Fruit fly (Drosophila melanogaster) whole organism, embryonic: ENCODE results near the gene CG17839.

Source experiments
- B-H1 ChIP-seq: fragments of 200-800 bp; sonication (Bioruptor generic); IDR thresholded peaks from 3 replicates; pipeline ENCODE4 v1.3.6; 2022; ENCODE audit warnings: missing biosample characterization, missing genetic modification characterization
- CG10147 ChIP-seq: fragments of 200-800 bp; sonication (Bioruptor generic); optimal IDR thresholded peaks from 2 replicates; lab custom pipeline; 2019; ENCODE audit warnings: missing biosample characterization, mild to moderate bottlenecking, missing genetic modification characterization, moderate library complexity
- CG11247 ChIP-seq: fragments of 200-800 bp; sonication (Bioruptor generic); IDR thresholded peaks from 2 replicates; pipeline ENCODE4 v1.3.6; 2022; ENCODE audit warnings: missing biosample characterization, missing genetic modification characterization
- CG11723 ChIP-seq: fragments of 200-800 bp; sonication (Bioruptor generic); optimal IDR thresholded peaks from 2 replicates; lab custom pipeline; 2017; ENCODE audit warnings: missing biosample characterization, mild to moderate bottlenecking, missing genetic modification characterization
- CG12155 ChIP-seq: fragments of 200-800 bp; sonication (Bioruptor generic); optimal IDR thresholded peaks from 3 replicates; lab custom pipeline; 2016; ENCODE audit warnings: missing biosample characterization, missing genetic modification characterization
- CG14860 ChIP-seq: fragments of 200-800 bp; sonication (Bioruptor generic); IDR thresholded peaks from 3 replicates; pipeline ENCODE4 v1.3.6; 2022; ENCODE audit warnings: missing biosample characterization, missing genetic modification characterization; ENCODE audit not compliant: partially characterized antibody
- CG15479 ChIP-seq: fragments of 200-800 bp; sonication (Bioruptor generic); optimal IDR thresholded peaks from 3 replicates; lab custom pipeline; 2019; ENCODE audit warnings: missing biosample characterization, mild to moderate bottlenecking, missing genetic modification characterization, moderate library complexity
- CG15601 ChIP-seq: fragments of 200-800 bp; sonication (Bioruptor generic); optimal IDR thresholded peaks from 3 replicates; lab custom pipeline; 2019; ENCODE audit warnings: missing biosample characterization, mild to moderate bottlenecking, missing genetic modification characterization, moderate library complexity
- CG16779 ChIP-seq: fragments of 200-800 bp; sonication (Bioruptor generic); IDR thresholded peaks from 2 replicates; pipeline ENCODE4 v1.3.6; 2022; ENCODE audit warnings: missing biosample characterization, missing genetic modification characterization
- CG1832 ChIP-seq: fragments of 200-800 bp; sonication (Bioruptor generic); optimal IDR thresholded peaks from 2 replicates; lab custom pipeline; 2017; ENCODE audit warnings: missing biosample characterization, mild to moderate bottlenecking, missing genetic modification characterization, inconsistent platforms
- CG30403 ChIP-seq: fragments of 200-800 bp; sonication (Bioruptor generic); optimal IDR thresholded peaks from 3 replicates; lab custom pipeline; 2016; ENCODE audit warnings: missing biosample characterization, missing genetic modification characterization
- CG32767 ChIP-seq: fragments of 200-800 bp; sonication (Bioruptor generic); IDR thresholded peaks from 2 replicates; pipeline ENCODE4 v1.3.6; 2022; ENCODE audit warnings: missing biosample characterization, missing genetic modification characterization
- CG33213 ChIP-seq: fragments of 200-800 bp; sonication (Bioruptor generic); optimal IDR thresholded peaks from 3 replicates; lab custom pipeline; 2016; ENCODE audit warnings: missing biosample characterization, missing genetic modification characterization
- CG3407 ChIP-seq: fragments of 200-800 bp; sonication (Bioruptor generic); optimal IDR thresholded peaks from 2 replicates; lab custom pipeline; 2018; ENCODE audit warnings: missing biosample characterization, mild to moderate bottlenecking, missing genetic modification characterization
- CG6765 ChIP-seq: fragments of 200-800 bp; sonication (Bioruptor generic); optimal IDR thresholded peaks from 3 replicates; lab custom pipeline; 2017; ENCODE audit warnings: missing biosample characterization, mild to moderate bottlenecking, missing genetic modification characterization
- CG7271 ChIP-seq: fragments of 200-800 bp; sonication (Bioruptor generic); optimal IDR thresholded peaks from 2 replicates; lab custom pipeline; 2018; ENCODE audit warnings: missing biosample characterization, mild to moderate bottlenecking, missing genetic modification characterization, moderate library complexity
- CG7357 ChIP-seq: fragments of 200-800 bp; sonication (Bioruptor generic); IDR thresholded peaks from 3 replicates; pipeline ENCODE4 v1.3.6; 2022; ENCODE audit warnings: missing biosample characterization, missing genetic modification characterization
- CG7556 ChIP-seq: fragments of 200-800 bp; sonication (Bioruptor generic); optimal IDR thresholded peaks from 2 replicates; lab custom pipeline; 2017; ENCODE audit warnings: missing biosample characterization, mild to moderate bottlenecking, missing genetic modification characterization
- CG7745 ChIP-seq: fragments of 200-800 bp; sonication (Bioruptor generic); optimal IDR thresholded peaks from 2 replicates; lab custom pipeline; 2018; ENCODE audit warnings: missing biosample characterization, mild to moderate bottlenecking, missing genetic modification characterization, moderate library complexity
- CG8290 ChIP-seq, 3 experiments: fragments of 200-800 bp; sonication (Bioruptor generic); optimal IDR thresholded peaks; 2 replicates each; lab custom pipeline; 2016 to 2019; ENCODE audit warnings: missing biosample characterization in 3 of 3, missing genetic modification characterization in 3 of 3, mild to moderate bottlenecking in 2 of 3, moderate library complexity in 1 of 3
- CG8359 ChIP-seq: fragments of 200-800 bp; sonication (Bioruptor generic); optimal IDR thresholded peaks from 2 replicates; lab custom pipeline; 2017; ENCODE audit warnings: missing biosample characterization, mild to moderate bottlenecking, missing genetic modification characterization, borderline replicate concordance
- CG9876 ChIP-seq: fragments of 200-800 bp; sonication (Bioruptor generic); optimal IDR thresholded peaks from 2 replicates; lab custom pipeline; 2016; ENCODE audit warnings: missing biosample characterization, missing genetic modification characterization
- Chrac-16 ChIP-seq: fragments of 200-800 bp; sonication (Bioruptor generic); optimal IDR thresholded peaks from 3 replicates; lab custom pipeline; 2016; ENCODE audit warnings: missing biosample characterization, missing genetic modification characterization
- D19A ChIP-seq: fragments of 200-800 bp; optimal IDR thresholded peaks from 3 replicates; lab custom pipeline; 2019; ENCODE audit warnings: missing biosample characterization, mild to moderate bottlenecking, missing genetic modification characterization, moderate library complexity
- Dfd ChIP-seq, 2 experiments: fragments of >200 bp; optimal IDR thresholded peaks; 2 replicates each; lab custom pipeline; 2017; ENCODE audit warnings: missing biosample characterization in 2 of 2, missing genetic modification characterization in 2 of 2
- Dll ChIP-seq: fragments of 200-800 bp; sonication (Bioruptor generic); IDR thresholded peaks from 4 replicates; pipeline ENCODE4 v1.3.6; 2022; ENCODE audit warnings: missing biosample characterization, missing genetic modification characterization; ENCODE audit not compliant: partially characterized antibody
- Hmx ChIP-seq: fragments of 200-800 bp; sonication (Bioruptor generic); optimal IDR thresholded peaks from 2 replicates; lab custom pipeline; 2016; ENCODE audit warnings: missing biosample characterization, missing genetic modification characterization
- Hr78 ChIP-seq, 2 experiments: fragments of 200-800 bp in 1 of 2; fragments of >200 bp in 1 of 2; sonication (Bioruptor generic) in 1 of 2; optimal IDR thresholded peaks; 2 replicates each; lab custom pipeline; 2017 to 2019; ENCODE audit warnings: missing biosample characterization in 2 of 2, missing genetic modification characterization in 2 of 2, mild to moderate bottlenecking in 1 of 2, moderate library complexity in 1 of 2
- MBD-R2 ChIP-seq: fragments of 200-800 bp; sonication (Bioruptor generic); IDR thresholded peaks from 2 replicates; pipeline ENCODE4 v1.3.6; 2022; ENCODE audit warnings: missing biosample characterization, missing genetic modification characterization
- Meics ChIP-seq: fragments of 200-800 bp; sonication (Bioruptor generic); optimal IDR thresholded peaks from 2 replicates; lab custom pipeline; 2017; ENCODE audit warnings: missing biosample characterization, mild to moderate bottlenecking, missing genetic modification characterization
- Mrtf ChIP-seq: fragments of 200-800 bp; sonication (Bioruptor generic); IDR thresholded peaks from 3 replicates; pipeline ENCODE4 v1.3.6; 2022; ENCODE audit warnings: missing biosample characterization, missing genetic modification characterization
- Side ChIP-seq: fragments of 200-800 bp; sonication (Bioruptor generic); optimal IDR thresholded peaks from 2 replicates; lab custom pipeline; 2016; ENCODE audit warnings: missing biosample characterization, missing genetic modification characterization
- Spps ChIP-seq: fragments of 200-800 bp; sonication (Bioruptor generic); optimal IDR thresholded peaks from 2 replicates; lab custom pipeline; 2018; ENCODE audit warnings: missing biosample characterization, mild to moderate bottlenecking, missing genetic modification characterization
- cas ChIP-seq: fragments of 200-800 bp; sonication (Bioruptor generic); IDR thresholded peaks from 2 replicates; pipeline ENCODE4 v1.3.6; 2022; ENCODE audit warnings: missing biosample characterization, missing genetic modification characterization
- da ChIP-seq: fragments of 200-800 bp; sonication (Bioruptor generic); optimal IDR thresholded peaks from 2 replicates; lab custom pipeline; 2016; ENCODE audit warnings: missing biosample characterization, missing genetic modification characterization
- en ChIP-seq: fragments of 200-800 bp; sonication (Bioruptor generic); optimal IDR thresholded peaks from 2 replicates; lab custom pipeline; 2016; ENCODE audit warnings: missing biosample characterization, missing genetic modification characterization
- fu2 ChIP-seq: fragments of 200-800 bp; sonication (Bioruptor generic); optimal IDR thresholded peaks from 2 replicates; lab custom pipeline; 2016; ENCODE audit warnings: missing biosample characterization, missing genetic modification characterization
- jigr1 ChIP-seq: fragments of 200-800 bp; sonication (Bioruptor generic); IDR thresholded peaks from 3 replicates; pipeline ENCODE4 v1.3.6; 2022; ENCODE audit warnings: missing biosample characterization, missing genetic modification characterization
- kah ChIP-seq: fragments of 200-800 bp; sonication (Bioruptor generic); optimal IDR thresholded peaks from 2 replicates; lab custom pipeline; 2018; ENCODE audit warnings: missing biosample characterization, mild to moderate bottlenecking, missing genetic modification characterization
- luna ChIP-seq: fragments of 200-800 bp; sonication (Bioruptor generic); optimal IDR thresholded peaks from 2 replicates; lab custom pipeline; 2016; ENCODE audit warnings: missing biosample characterization, missing genetic modification characterization
- nau ChIP-seq: fragments of 200-800 bp; sonication (Bioruptor generic); optimal IDR thresholded peaks from 3 replicates; lab custom pipeline; 2017; ENCODE audit warnings: missing biosample characterization, mild to moderate bottlenecking, missing genetic modification characterization, missing genetic modification reagents
- nom ChIP-seq: fragments of 200-800 bp; sonication (Bioruptor generic); optimal IDR thresholded peaks from 2 replicates; lab custom pipeline; 2017; ENCODE audit warnings: missing biosample characterization, missing genetic modification characterization, mild to moderate bottlenecking, moderate library complexity, missing genetic modification reagents
- pan ChIP-seq, 4 experiments: fragments of >200 bp in 3 of 4; fragments of 200-800 bp in 1 of 4; sonication (Bioruptor generic) in 1 of 4; optimal IDR thresholded peaks in 3 of 4; IDR thresholded peaks in 1 of 4; 2 replicates each; pipeline versions ENCODE4 v1.3.6 to Lab custom; 2017 to 2022; ENCODE audit warnings: missing biosample characterization in 2 of 4, missing genetic modification characterization in 2 of 4, mixed read lengths in 1 of 4
- scrt ChIP-seq: fragments of 200-800 bp; sonication (Bioruptor generic); optimal IDR thresholded peaks from 2 replicates; lab custom pipeline; 2018; ENCODE audit warnings: missing biosample characterization, mild to moderate bottlenecking, missing genetic modification characterization, moderate library complexity
- sim ChIP-seq: fragments of 200-800 bp; sonication (Bioruptor generic); IDR thresholded peaks from 2 replicates; pipeline ENCODE4 v1.3.6; 2022; ENCODE audit warnings: missing biosample characterization, missing genetic modification characterization
- sisA ChIP-seq: fragments of 200-800 bp; sonication (Bioruptor generic); IDR thresholded peaks from 2 replicates; pipeline ENCODE4 v1.3.6; 2022; ENCODE audit warnings: missing biosample characterization, missing genetic modification characterization
- tna ChIP-seq: fragments of 200-800 bp; sonication (Bioruptor generic); IDR thresholded peaks from 2 replicates; pipeline ENCODE4 v1.3.6; 2022; ENCODE audit warnings: missing biosample characterization, missing genetic modification characterization; ENCODE audit not compliant: partially characterized antibody

CG17839 gene

DNA sequence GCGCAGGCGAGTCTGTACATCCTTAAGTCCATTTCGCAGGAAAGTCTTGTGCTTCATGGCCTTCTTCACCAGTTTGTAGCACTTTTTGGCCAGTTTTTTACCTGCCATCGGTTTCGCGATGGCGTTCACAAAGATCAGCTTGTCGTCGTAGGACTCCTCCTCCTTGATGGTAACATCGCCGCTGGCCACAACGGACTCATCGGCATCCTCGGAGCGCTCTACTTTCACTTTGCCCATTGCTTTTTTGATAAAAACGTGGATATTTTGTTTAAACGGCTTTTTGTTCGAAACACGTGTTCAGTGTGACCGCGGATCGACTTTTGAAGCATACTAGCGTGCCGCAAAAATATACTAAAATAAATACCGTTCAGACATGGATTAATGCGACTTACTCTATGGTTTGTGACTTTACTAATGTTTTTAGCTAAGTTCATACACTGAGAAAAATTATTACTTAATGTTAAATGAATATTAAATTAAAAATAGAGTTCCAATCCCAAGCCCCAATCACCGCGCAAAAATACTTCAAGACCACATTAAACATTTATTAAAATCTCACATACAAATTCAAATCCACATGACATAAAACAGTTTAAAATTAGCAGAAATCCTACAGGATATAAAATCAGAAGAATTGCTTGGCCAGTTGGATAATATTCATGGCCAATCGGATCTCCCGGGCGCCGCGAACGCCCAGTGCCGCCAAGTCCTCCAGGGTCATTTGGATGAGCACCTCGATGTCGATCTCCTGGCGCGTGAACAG, 2.9 kb upstream of the CG17839 start, which contains the start of gene NHP2 (continued):
- no peak; the same call in 2 of the 3 replicates for TF ChIP-seq Mrtf (GFP tag; lab: Robert Waterston, UW)
- no peak for TF ChIP-seq CG14860 (GFP tag; lab: Robert Waterston, UW)
- peak; percentile 68 for TF ChIP-seq CG15601
- TF ChIP-seq CG7556 (GFP tag; lab: Kevin White, UChicago) = peak; percentile 80
- peak; percentile 24 for TF ChIP-seq CG7745
- no peak for TF ChIP-seq nau (GFP tag; lab: Kevin White, UChicago)
- peak; percentile 72 for TF ChIP-seq CG12155 (GFP tag; lab: Kevin White, UChicago)
- peak; percentile 72 for TF ChIP-seq CG3407 (GFP tag; lab: Kevin White, UChicago)
- peak; percentile 76 for TF ChIP-seq cas (GFP tag; lab: Robert Waterston, UW)
- TF ChIP-seq Side (GFP tag; lab: Kevin White, UChicago) = peak; percentile 30
- TF ChIP-seq CG9876 (GFP tag; lab: Kevin White, UChicago) = no peak
- peak; percentile 81 for TF ChIP-seq CG10147 (GFP tag; lab: Kevin White, UChicago)
- TF ChIP-seq sim (GFP tag; lab: Robert Waterston, UW) = peak; percentile 51
- TF ChIP-seq pan (optimal IDR thresholded peaks at IDR 0.05; lab: Kevin White, UChicago) = no peak
- TF ChIP-seq pan (GFP tag; optimal IDR thresholded peaks at IDR 0.05 in 1 of 2, IDR thresholded peaks at IDR 0.05 in 1 of 2) = peak in 1 of 2 experiments; percentile 89
- no peak for TF ChIP-seq Dfd (GFP tag; optimal IDR thresholded peaks at IDR 0.05; lab: Kevin White, UChicago)
- peak; percentile 46; the same call in 1 of the 3 replicates for TF ChIP-seq CG7357 (GFP tag; lab: Robert Waterston, UW)
- TF ChIP-seq CG7271 (tag; lab: Kevin White, UChicago) = no peak
- peak; percentile 79 for TF ChIP-seq CG32767 (GFP tag; lab: Robert Waterston, UW)
- TF ChIP-seq kah (GFP tag; lab: Kevin White, UChicago) = peak; percentile 76
- TF ChIP-seq Meics = peak; percentile 89
- no peak for TF ChIP-seq CG11723 (GFP tag; lab: Kevin White, UChicago)
- TF ChIP-seq D19A = peak; percentile 77
- TF ChIP-seq Chrac-16 = peak; percentile 69
- TF ChIP-seq CG6765 (GFP tag; lab: Kevin White, UChicago) = peak; percentile 66
- TF ChIP-seq CG8359 = peak; percentile 47
- peak; percentile 33 for TF ChIP-seq en (GFP tag; lab: Kevin White, UChicago)
- peak; percentile 35; the same call in 1 of the 4 replicates for TF ChIP-seq Dll (GFP tag; lab: Robert Waterston, UW)
- TF ChIP-seq Hr78 (GFP tag; optimal IDR thresholded peaks at IDR 0.05; lab: Kevin White, UChicago) = peak in 1 of 2 experiments; percentile 94
- TF ChIP-seq CG1832 (GFP tag; lab: Kevin White, UChicago) = no peak
- TF ChIP-seq scrt (GFP tag; lab: Kevin White, UChicago) = no peak
- peak; percentile 43 for TF ChIP-seq CG33213
- peak; percentile 18 for TF ChIP-seq fu2
- peak; percentile 90 for TF ChIP-seq CG30403
- peak; percentile 84 for TF ChIP-seq CG8290 (GFP tag; optimal IDR thresholded peaks at IDR 0.05; lab: Kevin White, UChicago)
- TF ChIP-seq CG8290 (tag; optimal IDR thresholded peaks at IDR 0.05; lab: Kevin White, UChicago) = peak in 1 of 2 experiments; percentile 33
- TF ChIP-seq B-H1 (GFP tag; lab: Robert Waterston, UW) = peak; percentile 72
- TF ChIP-seq CG15479 (GFP tag; lab: Kevin White, UChicago) = no peak
- peak; percentile 68 for TF ChIP-seq sisA (GFP tag; lab: Robert Waterston, UW)
- TF ChIP-seq jigr1 (GFP tag; lab: Robert Waterston, UW) = no peak
- no peak for TF ChIP-seq luna (GFP tag; lab: Kevin White, UChicago)
- 0 out of 2 replicates have a peak, but pooled peaks have one; percentile 29 for TF ChIP-seq tna (GFP tag; lab: Robert Waterston, UW)
- TF ChIP-seq da (GFP tag; lab: Kevin White, UChicago) = no peak
- 0 out of 2 replicates have a peak, but pooled peaks have one; percentile 39 for TF ChIP-seq CG16779 (GFP tag; lab: Robert Waterston, UW)
- TF ChIP-seq Hmx (GFP tag; lab: Kevin White, UChicago) = no peak
- TF ChIP-seq Spps = peak; percentile 67
- TF ChIP-seq MBD-R2 (GFP tag; lab: Robert Waterston, UW) = peak; percentile 84
- peak; percentile 58 for TF ChIP-seq nom (GFP tag; lab: Kevin White, UChicago)
- TF ChIP-seq CG11247 (GFP tag; lab: Robert Waterston, UW) = no peak; the same call in 1 of the 2 replicates
